Fruit fly (Drosophila melanogaster) S2 (cell line): ENCODE data around the gene ine.

Experiments used
- CG8478 ChIP-seq: fragments of >200 bp; optimal IDR thresholded peaks from 2 replicates; lab custom pipeline; 2018
- CTCF ChIP-seq, 2 experiments: fragments of >200 bp; optimal IDR thresholded peaks; 2 replicates each; lab custom pipeline; 2018

DNA sequence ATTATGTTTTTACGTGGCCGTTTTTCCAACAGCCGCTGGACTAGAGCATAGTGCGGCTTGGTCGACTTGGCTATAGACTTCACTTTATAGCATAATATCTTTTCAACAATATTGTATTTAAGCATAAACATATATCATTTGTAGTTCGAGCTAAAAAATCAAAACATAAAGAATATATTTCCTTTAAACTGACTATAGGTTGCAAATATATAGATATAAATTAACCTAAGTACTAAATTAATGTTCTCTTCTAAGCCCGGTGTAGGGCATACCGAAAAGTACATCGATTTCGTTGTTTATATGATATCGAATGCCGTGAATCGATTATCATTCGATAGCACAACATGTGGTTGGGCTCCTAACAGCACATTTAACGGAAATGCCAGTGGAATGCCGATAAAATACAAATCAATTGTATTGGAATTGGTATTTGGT is 28.2 kb downstream of the ine start, which contains the start of gene MFS18:
- TF ChIP-seq CG8478 (lab: Kevin White, UChicago) = no peak
- TF ChIP-seq CTCF (optimal IDR thresholded peaks at IDR 0.05; lab: Kevin White, UChicago) = no peak
